Worm (Caenorhabditis elegans): ENCODE measurements around the gene T04B2.8.

The T04B2.8 gene

DNA sequence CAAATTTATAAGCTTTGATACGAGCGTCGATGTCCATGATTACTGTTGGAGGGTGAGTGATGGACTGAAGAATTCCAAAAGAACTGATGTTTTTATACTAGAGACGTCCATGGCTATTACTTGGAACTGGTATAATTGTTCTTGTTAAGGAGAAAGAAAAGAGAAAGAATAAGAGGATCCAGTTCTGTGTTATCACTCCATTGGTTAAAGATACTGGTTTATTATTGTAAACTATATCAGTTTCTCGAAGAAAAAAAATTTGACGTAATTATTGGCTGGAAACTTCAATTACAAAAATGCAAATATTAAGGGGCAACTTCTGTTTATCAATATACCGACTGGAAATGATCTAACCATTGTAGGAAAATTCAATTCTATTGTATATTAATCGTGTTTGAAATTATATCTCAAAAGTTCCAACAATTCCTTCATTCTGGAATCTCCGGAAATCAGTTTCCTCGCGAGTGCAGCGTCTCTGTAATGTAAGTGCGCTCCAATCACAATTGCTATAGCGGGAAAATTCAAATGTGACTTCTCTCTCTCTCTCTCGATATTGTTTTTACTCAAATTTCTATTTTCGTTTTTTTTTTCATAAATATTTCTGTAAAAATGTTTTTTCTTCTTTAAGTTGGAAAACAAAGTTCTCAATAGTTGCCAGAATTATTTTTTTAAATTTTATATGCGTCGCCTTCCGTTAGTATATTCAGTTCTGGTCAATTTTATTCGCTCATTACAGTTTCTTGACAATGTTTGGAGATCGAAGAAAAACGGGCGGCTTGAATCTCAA is 34.6 kb upstream of the T04B2.8 start, which contains the start of the genes col-2 and ndc-80:
Gene col-2, minus strand, starts transcription at position 51 of the 787 bp plus-strand sequence.
Gene ndc-80, plus strand, starts transcription at position 737 of the 787 bp plus-strand sequence.
- TF ChIP-seq egl-27 (tag; optimal IDR thresholded peaks at IDR 0.05) (no peak), egl-13 (tag; optimal IDR thresholded peaks at IDR 0.05) (no peak), sptf-1 (tag; optimal IDR thresholded peaks at IDR 0.05) (no peak), zip-4 (GFP tag; optimal IDR thresholded peaks at IDR 0.05) (no peak), ces-1 (GFP tag; optimal IDR thresholded peaks at IDR 0.05) (no peak), efl-1 (optimal IDR thresholded peaks at IDR 0.05) (peak; percentile 91 to 94), efl-1 (GFP tag; optimal IDR thresholded peaks at IDR 0.05 in 1 of 2) (peak; percentile 88 to 99), ztf-4 (tag; optimal IDR thresholded peaks at IDR 0.05) (no peak), nhr-28 (tag; optimal IDR thresholded peaks at IDR 0.05) (no peak), lsy-2 (tag; optimal IDR thresholded peaks at IDR 0.05) (peak; percentile 69 to 92), lin-15B (tag; optimal IDR thresholded peaks at IDR 0.05) (peak; percentile 87), ztf-11 (tag; optimal IDR thresholded peaks at IDR 0.05) (peak in 1 of 2 experiments; percentile 17), mep-1 (tag; optimal IDR thresholded peaks at IDR 0.05) (peak; percentile 82), Y116A8C.19 (tag; optimal IDR thresholded peaks at IDR 0.05; ENCODE audit: borderline replicate concordance) (no peak), hpl-2 (GFP tag; optimal IDR thresholded peaks at IDR 0.05) (no peak), elt-3 (tag; optimal IDR thresholded peaks at IDR 0.05) (peak in 1 of 6 experiments; percentile 68), lin-35 (GFP tag; optimal IDR thresholded peaks at IDR 0.05) (peak; percentile 85 to 95), C34B4.2 (tag; optimal IDR thresholded peaks at IDR 0.05) (no peak), nhr-84 (tag; optimal IDR thresholded peaks at IDR 0.05) (no peak), fkh-4 (tag; optimal IDR thresholded peaks at IDR 0.05; ENCODE audit: borderline replicate concordance) (no peak), unc-86 (tag; optimal IDR thresholded peaks at IDR 0.05) (peak; percentile 38), ets-5 (GFP tag; IDR thresholded peaks at IDR 0.05) (no peak), irx-1 (tag; optimal IDR thresholded peaks at IDR 0.05) (no peak), aly-2 (tag; optimal IDR thresholded peaks at IDR 0.05) (no peak), snpc-4 (tag; optimal IDR thresholded peaks at IDR 0.05) (peak; percentile 13), sup-37 (GFP tag; optimal IDR thresholded peaks at IDR 0.05) (no peak), sox-4 (tag; optimal IDR thresholded peaks at IDR 0.05) (no peak), tbx-2 (tag; optimal IDR thresholded peaks at IDR 0.05) (peak; percentile 61), nhr-12 (tag; optimal IDR thresholded peaks at IDR 0.05) (no peak), hlh-17 (GFP tag; optimal IDR thresholded peaks at IDR 0.05; ENCODE audit: borderline replicate concordance) (no peak), nhr-20 (tag; optimal IDR thresholded peaks at IDR 0.05) (peak; percentile 71), xbp-1 (tag; optimal IDR thresholded peaks at IDR 0.05) (peak; percentile 71), mab-9 (GFP tag; IDR thresholded peaks at IDR 0.05) (no peak), lin-13 (GFP tag; optimal IDR thresholded peaks at IDR 0.05) (peak; percentile 71), nhr-76 (tag; optimal IDR thresholded peaks at IDR 0.05) (no peak), elt-2 (tag; optimal IDR thresholded peaks at IDR 0.05) (no peak), lir-3 (tag; optimal IDR thresholded peaks at IDR 0.05; ENCODE audit: poor library complexity) (peak; percentile 77), grh-1 (GFP tag; IDR thresholded peaks at IDR 0.05) (no peak), nhr-77 (tag; optimal IDR thresholded peaks at IDR 0.05) (peak; percentile 73), snu-23 (GFP tag; optimal IDR thresholded peaks at IDR 0.05) (peak; percentile 82), ama-1 (optimal IDR thresholded peaks at IDR 0.05) (no peak), F16B12.6 (tag; optimal IDR thresholded peaks at IDR 0.05) (peak; percentile 58), nhr-11 (tag; optimal IDR thresholded peaks at IDR 0.05) (no peak), lin-14 (GFP tag; optimal IDR thresholded peaks at IDR 0.05) (peak; percentile 79), unc-62 (GFP tag; optimal IDR thresholded peaks at IDR 0.05) (no peak), zag-1 (tag; optimal IDR thresholded peaks at IDR 0.05) (no peak), fos-1 (tag; optimal IDR thresholded peaks at IDR 0.05) (peak; percentile 67), fkh-10 (GFP tag; optimal IDR thresholded peaks at IDR 0.05) (no peak), pqm-1 (tag; optimal IDR thresholded peaks at IDR 0.05) (no peak), nhr-237 (tag; optimal IDR thresholded peaks at IDR 0.05) (peak; percentile 51), skn-1 (tag; optimal IDR thresholded peaks at IDR 0.05) (peak; percentile 70), C16A3.4 (tag; optimal IDR thresholded peaks at IDR 0.05) (peak; percentile 93), aha-1 (tag; optimal IDR thresholded peaks at IDR 0.05) (no peak)

Data from whole organism, L1 larva.